Worm (Caenorhabditis elegans): Measurements from ENCODE around the gene fip-7.
A peak's percentile ranks its signal among the peaks of the same experiment; 100 is the strongest.

Gene fip-7

DNA sequence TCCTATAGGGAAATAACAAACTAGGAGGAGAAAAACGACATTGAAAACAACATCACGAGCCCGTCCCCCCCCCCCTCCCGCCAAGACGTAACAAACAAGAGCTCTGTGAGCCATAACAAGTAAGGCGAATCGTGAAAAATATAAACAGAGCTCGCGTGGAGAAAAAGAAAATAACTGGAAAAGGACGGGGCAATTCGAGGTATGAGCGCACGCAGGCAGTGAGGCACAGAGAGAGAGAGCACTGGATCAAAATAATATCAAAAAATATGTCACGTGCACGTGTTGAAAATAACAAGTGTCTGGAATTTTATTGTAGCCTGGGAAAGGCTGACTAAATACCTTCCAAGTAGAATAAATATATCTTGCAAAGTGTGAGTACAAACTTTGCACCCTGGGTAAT is 32.7 kb downstream of the fip-7 start (continued):
- TF ChIP-seq tlp-1 (tag; optimal IDR thresholded peaks at IDR 0.05) (no peak), mef-2 (tag; optimal IDR thresholded peaks at IDR 0.05) (peak; percentile 25), efl-1 (optimal IDR thresholded peaks at IDR 0.05) (no peak), efl-1 (GFP tag; optimal IDR thresholded peaks at IDR 0.05 in 1 of 2) (no peak), sox-4 (tag; optimal IDR thresholded peaks at IDR 0.05) (peak; percentile 61), tbx-2 (tag; optimal IDR thresholded peaks at IDR 0.05) (no peak), skn-1 (tag; optimal IDR thresholded peaks at IDR 0.05) (no peak), nhr-237 (tag; optimal IDR thresholded peaks at IDR 0.05) (no peak), ceh-8 (GFP tag; optimal IDR thresholded peaks at IDR 0.05) (no peak), elt-2 (tag; optimal IDR thresholded peaks at IDR 0.05) (no peak), nhr-77 (tag; optimal IDR thresholded peaks at IDR 0.05) (no peak), snu-23 (GFP tag; optimal IDR thresholded peaks at IDR 0.05) (peak; percentile 9), hpl-2 (GFP tag; optimal IDR thresholded peaks at IDR 0.05) (no peak), unc-30 (tag; optimal IDR thresholded peaks at IDR 0.05) (no peak)

- peak; percentile 71 for TF ChIP-seq fkh-8 (tag; optimal IDR thresholded peaks at IDR 0.05)
- TF ChIP-seq efl-1 (optimal IDR thresholded peaks at IDR 0.05): no peak
- TF ChIP-seq efl-1 (GFP tag; optimal IDR thresholded peaks at IDR 0.05 in 1 of 2): peak in 1 of 2 experiments; percentile 30
- no peak for TF ChIP-seq unc-62 (GFP tag; optimal IDR thresholded peaks at IDR 0.05)
- TF ChIP-seq elt-3 (tag; optimal IDR thresholded peaks at IDR 0.05): no peak
- no peak for TF ChIP-seq unc-30 (tag; optimal IDR thresholded peaks at IDR 0.05)
These were observed 33.5 kb downstream of the fip-7 start for ce11 chrIV:16659475-16659874.

DNA sequence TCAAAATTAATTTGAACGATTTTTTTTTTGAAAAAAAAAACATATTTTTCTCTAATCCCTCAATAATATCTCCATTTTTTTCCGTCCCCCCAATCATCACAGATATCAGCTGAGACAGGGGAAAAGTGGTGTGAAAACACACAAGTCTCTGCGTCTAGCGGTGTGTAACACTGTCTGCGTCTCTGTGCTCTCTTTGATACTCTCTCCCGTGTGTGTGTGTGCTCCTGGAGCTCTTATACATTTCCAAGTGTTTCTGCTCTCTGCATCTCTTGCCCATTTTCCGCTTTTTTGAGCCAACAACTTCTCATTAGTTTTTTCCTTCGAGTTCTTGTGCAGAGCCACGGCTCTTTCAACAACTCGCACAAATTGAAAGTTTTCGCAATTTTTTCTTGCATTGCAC is 37.6 kb downstream of the fip-7 start:
- TF ChIP-seq unc-62 (GFP tag; optimal IDR thresholded peaks at IDR 0.05) (no peak), tlp-1 (tag; optimal IDR thresholded peaks at IDR 0.05) (no peak), lin-39 (tag; optimal IDR thresholded peaks at IDR 0.05) (no peak), aly-2 (tag; optimal IDR thresholded peaks at IDR 0.05) (no peak), mab-9 (GFP tag; IDR thresholded peaks at IDR 0.05) (no peak), hlh-17 (GFP tag; optimal IDR thresholded peaks at IDR 0.05; ENCODE audit: borderline replicate concordance) (no peak), ztf-4 (tag; optimal IDR thresholded peaks at IDR 0.05) (no peak), fkh-8 (tag; optimal IDR thresholded peaks at IDR 0.05) (peak; percentile 74), lin-14 (GFP tag; optimal IDR thresholded peaks at IDR 0.05) (peak; percentile 87), nhr-71 (tag; optimal IDR thresholded peaks at IDR 0.05) (peak; percentile 73), efl-1 (optimal IDR thresholded peaks at IDR 0.05) (peak; percentile 53 to 61), efl-1 (GFP tag; optimal IDR thresholded peaks at IDR 0.05 in 1 of 2) (peak; percentile 13 to 92), dpl-1 (GFP tag; optimal IDR thresholded peaks at IDR 0.05) (peak in 1 of 3 experiments; percentile 21), egl-27 (tag; optimal IDR thresholded peaks at IDR 0.05) (no peak), pax-3 (tag; optimal IDR thresholded peaks at IDR 0.05) (peak; percentile 23), zag-1 (tag; optimal IDR thresholded peaks at IDR 0.05) (no peak), ceh-88 (GFP tag; IDR thresholded peaks at IDR 0.05) (no peak), ceh-90 (tag; optimal IDR thresholded peaks at IDR 0.05) (no peak), snpc-4 (tag; optimal IDR thresholded peaks at IDR 0.05) (peak; percentile 40), lin-13 (GFP tag; optimal IDR thresholded peaks at IDR 0.05) (peak; percentile 15), nhr-47 (tag; optimal IDR thresholded peaks at IDR 0.05) (peak; percentile 63), unc-98 (GFP tag; IDR thresholded peaks at IDR 0.05) (no peak), elt-3 (tag; optimal IDR thresholded peaks at IDR 0.05) (no peak), rnt-1 (tag; optimal IDR thresholded peaks at IDR 0.05) (no peak), irx-1 (tag; optimal IDR thresholded peaks at IDR 0.05) (no peak), hlh-4 (tag; optimal IDR thresholded peaks at IDR 0.05) (no peak), sptf-1 (tag; optimal IDR thresholded peaks at IDR 0.05) (no peak), ceh-63 (GFP tag; optimal IDR thresholded peaks at IDR 0.05) (no peak), lin-15B (tag; optimal IDR thresholded peaks at IDR 0.05) (no peak), C34B4.2 (tag; optimal IDR thresholded peaks at IDR 0.05) (no peak), F16B12.6 (tag; optimal IDR thresholded peaks at IDR 0.05) (peak; percentile 55), jun-1 (tag; optimal IDR thresholded peaks at IDR 0.05) (peak; percentile 50), nhr-11 (tag; optimal IDR thresholded peaks at IDR 0.05) (no peak), mef-2 (tag; optimal IDR thresholded peaks at IDR 0.05) (no peak), elt-2 (tag; optimal IDR thresholded peaks at IDR 0.05) (no peak), grh-1 (GFP tag; IDR thresholded peaks at IDR 0.05) (no peak), nhr-77 (tag; optimal IDR thresholded peaks at IDR 0.05) (peak; percentile 60), lir-3 (tag; optimal IDR thresholded peaks at IDR 0.05; ENCODE audit: poor library complexity) (no peak), egl-13 (tag; optimal IDR thresholded peaks at IDR 0.05) (no peak), ets-5 (GFP tag; IDR thresholded peaks at IDR 0.05) (no peak)
